Worm (Caenorhabditis elegans): ENCODE measurements around the gene C17C3.11.

C17C3.11 gene

DNA sequence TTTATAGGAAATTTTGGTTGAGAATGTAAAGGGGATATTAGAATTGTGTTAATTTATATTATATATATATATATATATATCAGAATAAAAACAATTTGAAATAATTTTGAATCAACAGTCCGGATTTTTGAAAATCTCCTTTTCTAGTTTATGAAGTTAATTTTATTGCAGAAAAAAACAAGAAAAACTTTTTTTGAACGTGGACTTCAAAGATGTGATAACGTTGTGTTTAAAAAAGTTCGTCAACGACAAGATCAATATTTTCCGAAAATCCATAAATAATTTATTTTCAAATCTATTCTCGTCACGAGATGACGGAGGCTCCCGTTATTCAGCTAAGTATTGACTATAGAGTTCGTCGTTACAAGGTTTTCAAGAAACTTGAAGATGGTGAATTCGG lies at the start of gene C17C3.11:
TSS of gene C17C3.11 (plus strand) at position 301 of the 400 bp plus-strand sequence.
- TF ChIP-seq ceh-79 (tag; optimal IDR thresholded peaks at IDR 0.05) (no peak), gei-17 (GFP tag; optimal IDR thresholded peaks at IDR 0.05) (no peak), D2030.7 (GFP tag; IDR thresholded peaks at IDR 0.05) (no peak), sea-2 (GFP tag; IDR thresholded peaks at IDR 0.05) (no peak), hlh-12 (tag; optimal IDR thresholded peaks at IDR 0.05) (no peak), ztf-3 (GFP tag; optimal IDR thresholded peaks at IDR 0.05) (no peak), pha-4 (tag; optimal IDR thresholded peaks at IDR 0.05) (no peak), ZK185.1 (tag; optimal IDR thresholded peaks at IDR 0.05; ENCODE audit: poor library complexity, severe bottlenecking) (no peak), F22D6.2 (tag; optimal IDR thresholded peaks at IDR 0.05) (no peak), lin-40 (tag; optimal IDR thresholded peaks at IDR 0.05) (no peak), unc-130 (GFP tag; optimal IDR thresholded peaks at IDR 0.05) (no peak), attf-3 (GFP tag; conservative IDR thresholded peaks at IDR 0.05) (no peak), lin-54 (GFP tag; optimal IDR thresholded peaks at IDR 0.05) (no peak), bed-1 (GFP tag; IDR thresholded peaks at IDR 0.05) (no peak), Y56A3A.18 (GFP tag; IDR thresholded peaks at IDR 0.05) (no peak), ekl-4 (GFP tag; IDR thresholded peaks at IDR 0.05) (no peak), ceh-27 (GFP tag; optimal IDR thresholded peaks at IDR 0.05) (no peak), him-1 (tag; optimal IDR thresholded peaks at IDR 0.05) (no peak)

ce11 chrII:5487844-5488243 lies 49.8 kb upstream of the C17C3.11 start, which contains the start of gene nep-5:
Gene nep-5, plus strand, starts transcription at chrII:5488144.
- TF ChIP-seq chd-7 (tag; optimal IDR thresholded peaks at IDR 0.05) (no peak), snpc-1.1 (tag; optimal IDR thresholded peaks at IDR 0.05; ENCODE audit: insufficient read depth) (no peak), F57A8.1 (GFP tag; optimal IDR thresholded peaks at IDR 0.05) (no peak), atf-7 (tag; optimal IDR thresholded peaks at IDR 0.05) (no peak), ztf-18 (tag; optimal IDR thresholded peaks at IDR 0.05) (no peak), F37B4.10 (GFP tag; IDR thresholded peaks at IDR 0.05) (no peak), tlf-1 (GFP tag; optimal IDR thresholded peaks at IDR 0.05) (no peak), madf-6 (GFP tag; IDR thresholded peaks at IDR 0.05) (no peak), ceh-40 (GFP tag; IDR thresholded peaks at IDR 0.05) (no peak), hmg-20 (GFP tag; IDR thresholded peaks at IDR 0.05) (no peak), rpc-1 (optimal IDR thresholded peaks at IDR 0.05) (no peak), rpc-1 (tag; optimal IDR thresholded peaks at IDR 0.05) (no peak), C17E4.6 (GFP tag; IDR thresholded peaks at IDR 0.05) (no peak), T26A5.8 (tag; optimal IDR thresholded peaks at IDR 0.05) (no peak)

- TF ChIP-seq mel-28 (tag; optimal IDR thresholded peaks at IDR 0.05; ENCODE audit: borderline replicate concordance) (no peak), rpc-1 (optimal IDR thresholded peaks at IDR 0.05) (no peak), rpc-1 (tag; optimal IDR thresholded peaks at IDR 0.05) (no peak), madf-3 (GFP tag; IDR thresholded peaks at IDR 0.05) (no peak), nhr-120 (GFP tag; IDR thresholded peaks at IDR 0.05) (no peak), B0261.1 (tag; optimal IDR thresholded peaks at IDR 0.05) (no peak), pbrm-1 (GFP tag; IDR thresholded peaks at IDR 0.05) (no peak), attf-3 (GFP tag; conservative IDR thresholded peaks at IDR 0.05) (no peak), ztf-26 (tag; optimal IDR thresholded peaks at IDR 0.05) (no peak), ceh-79 (tag; optimal IDR thresholded peaks at IDR 0.05) (no peak), ceh-91 (GFP tag; IDR thresholded peaks at IDR 0.05) (no peak), F57A8.1 (GFP tag; optimal IDR thresholded peaks at IDR 0.05) (no peak), ztf-3 (GFP tag; optimal IDR thresholded peaks at IDR 0.05) (no peak), ceh-100 (GFP tag; IDR thresholded peaks at IDR 0.05) (no peak), zim-3 (tag; optimal IDR thresholded peaks at IDR 0.05) (no peak)
These were observed 43.2 kb upstream of the C17C3.11 start, which contains the start of gene F12A10.6 for ce11 chrII:5494405-5494804. Gene F12A10.6, minus strand, starts transcription at chrII:5494505.

Measured in whole organism, young adult.